Worm (Caenorhabditis elegans) whole organism, young adult: ENCODE data around the gene ccpp-6.

Experiments used
- B0019.2 ChIP-seq: fragments of 200-800 bp; sonication (Bioruptor generic); conservative IDR thresholded peaks from 2 replicates; pipeline ENCODE4 v1.3.6; 2022; ENCODE audit warnings: missing genetic modification reagents, missing genetic modification characterization, missing compliant biosample characterization
- ama-1 ChIP-seq, 3 experiments: fragments of 150-350 bp in 1 of 3; sonication (generic microtip) in 2 of 3; optimal IDR thresholded peaks; 2 replicates each; lab custom pipeline; 2014 to 2018; ENCODE audit warnings: missing biosample characterization in 2 of 3, missing genetic modification characterization in 2 of 3, missing genetic modification reagents in 2 of 3
- ceh-100 ChIP-seq: fragments of 200-800 bp; sonication (Bioruptor generic); IDR thresholded peaks from 2 replicates; pipeline ENCODE4 v1.3.6; 2022; ENCODE audit warnings: missing genetic modification reagents, missing genetic modification characterization, missing compliant biosample characterization
- gei-17 ChIP-seq: fragments of 200-800 bp; sonication (Bioruptor generic); optimal IDR thresholded peaks from 2 replicates; lab custom pipeline; 2018; ENCODE audit warnings: mild to moderate bottlenecking, missing genetic modification characterization, missing compliant biosample characterization
- snpc-4 ChIP-seq, 5 experiments: fragments of 150-350 bp in 1 of 5; sonication (generic microtip) in 4 of 5; optimal IDR thresholded peaks; 2 replicates each; lab custom pipeline; 2014 to 2018; ENCODE audit warnings: missing genetic modification characterization in 5 of 5, missing biosample characterization in 3 of 5, antibody characterized with exemption in 2 of 5, mild to moderate bottlenecking in 2 of 5, missing compliant biosample characterization in 2 of 5, missing genotype in 2 of 5, moderate library complexity in 2 of 5, missing genetic modification reagents in 1 of 5
- ztf-6 ChIP-seq: fragments of 200-800 bp; sonication (Bioruptor generic); IDR thresholded peaks from 2 replicates; pipeline ENCODE4 v1.3.6; 2022; ENCODE audit warnings: missing genetic modification reagents, missing genetic modification characterization, missing compliant biosample characterization

- TF ChIP-seq B0019.2 (GFP tag; lab: Robert Waterston, UW) (no peak), gei-17 (GFP tag; lab: Kevin White, UChicago) (no peak), ztf-6 (GFP tag; lab: Robert Waterston, UW) (no peak), ama-1 (optimal IDR thresholded peaks at IDR 0.05; lab: Kevin White, UChicago) (no peak), ama-1 (GFP tag; optimal IDR thresholded peaks at IDR 0.05; lab: Kevin White, UChicago) (no peak), ceh-100 (GFP tag; lab: Robert Waterston, UW) (no peak), snpc-4 (GFP tag; optimal IDR thresholded peaks at IDR 0.05; lab: Kevin White, UChicago) (no peak), snpc-4 (tag; optimal IDR thresholded peaks at IDR 0.05; lab: Kevin White, UChicago) (no peak)
Observed at ce11 chrII:5393090-5393489, 6.0 kb upstream of the ccpp-6 start, which contains the start of gene brap-2.
